Worm (Caenorhabditis elegans) whole organism, late embryonic: ENCODE data around the gene F21G4.1.
A peak's percentile ranks its signal among the peaks of the same experiment; 100 is the strongest.

Source experiments
- C08G9.2 ChIP-seq: sonication (generic microtip); optimal IDR thresholded peaks from 2 replicates; lab custom pipeline; 2016; ENCODE audit warnings: mild to moderate bottlenecking, missing genetic modification characterization, moderate library complexity, missing compliant biosample characterization
- F13H6.1 ChIP-seq: sonication (generic microtip); optimal IDR thresholded peaks from 2 replicates; lab custom pipeline; 2016; ENCODE audit warnings: missing genetic modification characterization, missing compliant biosample characterization
- K02D7.2 ChIP-seq: sonication (generic microtip); optimal IDR thresholded peaks from 2 replicates; lab custom pipeline; 2017; ENCODE audit warnings: mild to moderate bottlenecking, missing genetic modification characterization, missing compliant biosample characterization
- K09A11.1 ChIP-seq: sonication (generic microtip); optimal IDR thresholded peaks from 2 replicates; lab custom pipeline; 2017; ENCODE audit warnings: antibody characterized with exemption, mild to moderate bottlenecking, missing genetic modification characterization, missing compliant biosample characterization; ENCODE audit not compliant: insufficient read depth
- T23F11.4 ChIP-seq: fragments of 200-800 bp; sonication (Bioruptor generic); optimal IDR thresholded peaks from 2 replicates; lab custom pipeline; 2018; ENCODE audit warnings: mild to moderate bottlenecking, missing genetic modification characterization, missing compliant biosample characterization
- Y22D7AL.16 ChIP-seq: sonication (generic microtip); optimal IDR thresholded peaks from 2 replicates; lab custom pipeline; 2016; ENCODE audit warnings: missing genetic modification characterization, missing compliant biosample characterization
- ama-1 ChIP-seq: fragments of 150-350 bp; optimal IDR thresholded peaks from 2 replicates; lab custom pipeline; 2014
- ceh-14 ChIP-seq: sonication (generic microtip); optimal IDR thresholded peaks from 2 replicates; lab custom pipeline; 2016; ENCODE audit warnings: missing genotype, missing genetic modification characterization, missing compliant biosample characterization
- ceh-18 ChIP-seq: sonication (generic microtip); optimal IDR thresholded peaks from 2 replicates; lab custom pipeline; 2016; ENCODE audit warnings: missing genetic modification characterization, missing compliant biosample characterization
- ceh-19 ChIP-seq: fragments of 200-800 bp; sonication (Bioruptor generic); optimal IDR thresholded peaks from 2 replicates; lab custom pipeline; 2018; ENCODE audit warnings: mild to moderate bottlenecking, missing genetic modification characterization, missing compliant biosample characterization
- ceh-30 ChIP-seq: fragments of 150-350 bp; optimal IDR thresholded peaks from 2 replicates; lab custom pipeline; 2014; ENCODE audit warnings: missing biosample characterization, missing genetic modification characterization
- ceh-31 ChIP-seq: sonication (generic microtip); optimal IDR thresholded peaks from 2 replicates; lab custom pipeline; 2016; ENCODE audit warnings: missing genetic modification characterization, missing compliant biosample characterization
- ceh-34 ChIP-seq: sonication (generic microtip); optimal IDR thresholded peaks from 2 replicates; lab custom pipeline; 2016; ENCODE audit warnings: mild to moderate bottlenecking, missing genetic modification characterization, missing compliant biosample characterization
- ceh-48 ChIP-seq: sonication (generic microtip); optimal IDR thresholded peaks from 2 replicates; lab custom pipeline; 2016; ENCODE audit warnings: missing genetic modification characterization, inconsistent platforms, missing compliant biosample characterization
- ceh-9 ChIP-seq: sonication (generic microtip); optimal IDR thresholded peaks from 2 replicates; lab custom pipeline; 2016; ENCODE audit warnings: mild to moderate bottlenecking, missing genetic modification characterization, inconsistent platforms, missing compliant biosample characterization
- che-1 ChIP-seq: sonication (generic microtip); optimal IDR thresholded peaks from 2 replicates; lab custom pipeline; 2016; ENCODE audit warnings: mild to moderate bottlenecking, missing genetic modification characterization, missing compliant biosample characterization
- dmd-4 ChIP-seq: sonication (generic microtip); optimal IDR thresholded peaks from 2 replicates; lab custom pipeline; 2016; ENCODE audit warnings: borderline replicate concordance, missing genetic modification characterization, missing compliant biosample characterization
- elt-4 ChIP-seq: sonication (generic microtip); optimal IDR thresholded peaks from 2 replicates; lab custom pipeline; 2016; ENCODE audit warnings: missing genetic modification characterization, missing compliant biosample characterization
- ets-4 ChIP-seq: sonication (generic microtip); optimal IDR thresholded peaks from 2 replicates; lab custom pipeline; 2016; ENCODE audit warnings: missing genetic modification characterization, missing compliant biosample characterization
- eyg-1 ChIP-seq: sonication (generic microtip); optimal IDR thresholded peaks from 2 replicates; lab custom pipeline; 2016; ENCODE audit warnings: missing genotype, missing genetic modification characterization, missing compliant biosample characterization
- fax-1 ChIP-seq: sonication (generic microtip); optimal IDR thresholded peaks from 2 replicates; lab custom pipeline; 2016; ENCODE audit warnings: missing genotype, missing genetic modification characterization, missing compliant biosample characterization
- fkh-10 ChIP-seq: fragments of 150-350 bp; optimal IDR thresholded peaks from 2 replicates; lab custom pipeline; 2014; ENCODE audit warnings: missing biosample characterization, missing genetic modification reagents, missing genetic modification characterization
- hlh-30 ChIP-seq: sonication (generic microtip); optimal IDR thresholded peaks from 2 replicates; lab custom pipeline; 2017; ENCODE audit warnings: antibody characterized with exemption, missing genetic modification characterization, missing compliant biosample characterization; ENCODE audit not compliant: insufficient read depth
- lim-6 ChIP-seq: sonication (generic microtip); optimal IDR thresholded peaks from 2 replicates; lab custom pipeline; 2016; ENCODE audit warnings: missing genetic modification characterization, missing compliant biosample characterization
- madf-2 ChIP-seq: sonication (generic microtip); optimal IDR thresholded peaks from 2 replicates; lab custom pipeline; 2017; ENCODE audit warnings: missing genetic modification characterization, missing compliant biosample characterization
- nhr-11 ChIP-seq: fragments of 150-350 bp; optimal IDR thresholded peaks from 2 replicates; lab custom pipeline; 2014; ENCODE audit warnings: missing biosample characterization, missing genetic modification characterization
- nhr-232 ChIP-seq: sonication (generic microtip); optimal IDR thresholded peaks from 2 replicates; lab custom pipeline; 2016; ENCODE audit warnings: missing genetic modification characterization, missing compliant biosample characterization
- pat-9 ChIP-seq: fragments of 200-800 bp; sonication (Bioruptor generic); optimal IDR thresholded peaks from 2 replicates; lab custom pipeline; 2018; ENCODE audit warnings: mild to moderate bottlenecking, missing genetic modification characterization, moderate library complexity, missing compliant biosample characterization
- pax-1 ChIP-seq: fragments of 150-350 bp; optimal IDR thresholded peaks from 2 replicates; lab custom pipeline; 2014; ENCODE audit warnings: missing biosample characterization, missing genetic modification characterization
- pha-4 ChIP-seq: fragments of 150-350 bp; optimal IDR thresholded peaks from 2 replicates; lab custom pipeline; 2018; ENCODE audit warnings: missing biosample characterization, missing genetic modification reagents, missing genetic modification characterization
- pros-1 ChIP-seq: fragments of 150-350 bp; optimal IDR thresholded peaks from 2 replicates; lab custom pipeline; 2014; ENCODE audit warnings: missing biosample characterization, missing genetic modification reagents, missing genetic modification characterization
- ref-2 ChIP-seq: sonication (generic microtip); optimal IDR thresholded peaks from 2 replicates; lab custom pipeline; 2016; ENCODE audit warnings: missing genetic modification characterization, missing compliant biosample characterization
- rnt-1 ChIP-seq: sonication (generic microtip); optimal IDR thresholded peaks from 2 replicates; lab custom pipeline; 2016; ENCODE audit warnings: missing genetic modification characterization, missing compliant biosample characterization
- sox-2 ChIP-seq: fragments of 200-800 bp; sonication (Bioruptor generic); IDR thresholded peaks from 2 replicates; pipeline ENCODE4 v1.3.6; 2022; ENCODE audit warnings: missing genetic modification reagents, missing genetic modification characterization, missing compliant biosample characterization
- syd-9 ChIP-seq: sonication (generic microtip); optimal IDR thresholded peaks from 2 replicates; lab custom pipeline; 2016; ENCODE audit warnings: mild to moderate bottlenecking, missing genetic modification characterization, moderate library complexity, missing compliant biosample characterization
- tbx-2 ChIP-seq: sonication (generic microtip); optimal IDR thresholded peaks from 2 replicates; lab custom pipeline; 2016; ENCODE audit warnings: missing genetic modification characterization, missing compliant biosample characterization
- tbx-7 ChIP-seq: sonication (generic microtip); optimal IDR thresholded peaks from 2 replicates; lab custom pipeline; 2016; ENCODE audit warnings: missing genotype, missing genetic modification characterization, missing compliant biosample characterization
- unc-42 ChIP-seq: sonication (generic microtip); optimal IDR thresholded peaks from 2 replicates; lab custom pipeline; 2016; ENCODE audit warnings: missing genotype, missing genetic modification characterization, missing compliant biosample characterization
- unc-55 ChIP-seq: sonication (generic microtip); optimal IDR thresholded peaks from 2 replicates; lab custom pipeline; 2017; ENCODE audit warnings: missing biosample characterization, missing genetic modification reagents, missing genetic modification characterization
- unc-86 ChIP-seq: sonication (generic microtip); optimal IDR thresholded peaks from 2 replicates; lab custom pipeline; 2016; ENCODE audit warnings: missing genetic modification characterization, missing compliant biosample characterization
- zip-5 ChIP-seq: sonication (generic microtip); optimal IDR thresholded peaks from 2 replicates; lab custom pipeline; 2016; ENCODE audit warnings: missing genetic modification characterization, missing compliant biosample characterization
- ztf-16 ChIP-seq: sonication (generic microtip); optimal IDR thresholded peaks from 2 replicates; lab custom pipeline; 2017; ENCODE audit warnings: missing genetic modification characterization, missing compliant biosample characterization

The F21G4.1 gene

DNA sequence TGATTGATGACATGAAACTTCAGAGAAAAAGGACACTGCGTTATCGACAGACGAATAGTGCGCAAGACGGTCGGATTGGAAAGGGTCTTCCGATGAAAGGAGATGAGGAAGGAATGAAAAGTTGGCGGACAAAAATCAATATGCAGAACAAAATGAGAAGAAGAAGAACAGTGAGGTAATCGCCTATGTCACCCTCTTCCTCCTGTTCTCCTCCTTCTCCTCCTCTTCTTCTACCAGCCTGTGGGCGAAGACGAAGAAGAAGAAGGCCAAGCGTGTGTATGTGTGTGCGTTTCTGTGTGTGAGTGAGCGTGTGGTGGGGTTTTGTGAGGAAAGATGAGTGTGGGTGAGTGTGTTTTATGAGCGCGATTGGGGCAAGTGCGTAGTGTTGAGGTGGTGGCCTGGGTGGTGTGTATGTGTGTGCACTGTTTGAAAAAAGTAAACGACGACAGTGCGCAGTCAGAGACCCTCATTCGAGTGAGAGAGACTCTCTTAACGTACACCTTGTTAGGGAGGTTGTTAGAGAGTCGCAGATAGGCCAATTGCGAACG lies 40.2 kb upstream of the F21G4.1 start, which contains the start of gene tsp-21 (continued):
- peak; percentile 8 for TF ChIP-seq pros-1
- TF ChIP-seq unc-55 (GFP tag; lab: Kevin White, UChicago) = peak; percentile 72
- TF ChIP-seq nhr-11 (tag; lab: Kevin White, UChicago) = no peak
- TF ChIP-seq madf-2 (tag; lab: Kevin White, UChicago) = peak; percentile 80
- TF ChIP-seq fkh-10 (GFP tag; lab: Kevin White, UChicago) = no peak
- TF ChIP-seq ceh-30 (tag; lab: Kevin White, UChicago) = no peak
- peak; percentile 42 for TF ChIP-seq fax-1 (tag; lab: Kevin White, UChicago)
- peak; percentile 16 for TF ChIP-seq F13H6.1 (tag; lab: Kevin White, UChicago)
- TF ChIP-seq K02D7.2 (tag; lab: Kevin White, UChicago) = no peak
- TF ChIP-seq syd-9 (tag; lab: Kevin White, UChicago) = peak; percentile 55
- TF ChIP-seq rnt-1 (tag; lab: Kevin White, UChicago) = peak; percentile 90
- TF ChIP-seq pax-1 (tag; lab: Kevin White, UChicago) = no peak
- no peak for TF ChIP-seq pha-4
- no peak for TF ChIP-seq ama-1 (lab: Kevin White, UChicago)
- no peak for TF ChIP-seq unc-86 (tag; lab: Kevin White, UChicago)
- TF ChIP-seq K09A11.1 = peak; percentile 20
- peak; percentile 68 for TF ChIP-seq ceh-31 (tag; lab: Kevin White, UChicago)
- TF ChIP-seq ceh-19 (GFP tag; lab: Kevin White, UChicago) = no peak
- TF ChIP-seq ztf-16 (tag; lab: Kevin White, UChicago) = peak; percentile 32
- TF ChIP-seq pat-9 (tag; lab: Kevin White, UChicago) = peak; percentile 10
- TF ChIP-seq tbx-2 = peak; percentile 87
- peak; percentile 58 for TF ChIP-seq nhr-232
- no peak for TF ChIP-seq lim-6 (tag; lab: Kevin White, UChicago)
- peak; percentile 75 for TF ChIP-seq T23F11.4
- TF ChIP-seq che-1 = peak; percentile 21
- TF ChIP-seq hlh-30 (tag; lab: Kevin White, UChicago) = peak; percentile 46
- no peak for TF ChIP-seq ceh-48
- TF ChIP-seq ceh-14 (tag; lab: Kevin White, UChicago) = peak; percentile 14
- peak; percentile 2 for TF ChIP-seq tbx-7 (tag; lab: Kevin White, UChicago)
- no peak for TF ChIP-seq ceh-9 (tag; lab: Kevin White, UChicago)
- no peak for TF ChIP-seq dmd-4 (tag; lab: Kevin White, UChicago)
- TF ChIP-seq ceh-18 (tag; lab: Kevin White, UChicago) = peak; percentile 78
- no peak for TF ChIP-seq ets-4 (tag; lab: Kevin White, UChicago)
- peak; percentile 55 for TF ChIP-seq C08G9.2
- no peak for TF ChIP-seq Y22D7AL.16 (tag; lab: Kevin White, UChicago)
- TF ChIP-seq elt-4 = no peak
- TF ChIP-seq eyg-1 (tag; lab: Kevin White, UChicago) = peak; percentile 14
- no peak for TF ChIP-seq sox-2 (GFP tag; lab: Robert Waterston, UW)
- no peak for TF ChIP-seq zip-5

ce11 chrX:9931362-9931761 lies 39.2 kb upstream of the F21G4.1 start, which contains the start of gene nra-3:
TSS of gene nra-3 (minus strand) at chrX:9931462.
- TF ChIP-seq ref-2 (peak; percentile 19), ceh-34 (tag; lab: Kevin White, UChicago) (no peak), unc-55 (GFP tag; lab: Kevin White, UChicago) (no peak), tbx-2 (peak; percentile 44), rnt-1 (tag; lab: Kevin White, UChicago) (peak; percentile 31), pros-1 (no peak), nhr-11 (tag; lab: Kevin White, UChicago) (no peak), unc-42 (tag; lab: Kevin White, UChicago) (peak; percentile 41)
